Worm (Caenorhabditis elegans) whole organism, L1 larva: ENCODE data around the gene Y56A3A.30.

Experiments used
- C04F5.9 ChIP-seq: sonication (generic microtip); optimal IDR thresholded peaks from 2 replicates; lab custom pipeline; 2016; ENCODE audit warnings: missing genetic modification characterization, missing compliant biosample characterization
- blmp-1 ChIP-seq: fragments of 150-350 bp; optimal IDR thresholded peaks from 2 replicates; lab custom pipeline; 2014; ENCODE audit warnings: missing biosample characterization, missing genetic modification characterization
- ceh-8 ChIP-seq: fragments of 200-800 bp; sonication (Bioruptor generic); optimal IDR thresholded peaks from 2 replicates; lab custom pipeline; 2018; ENCODE audit warnings: mild to moderate bottlenecking, missing genetic modification characterization, moderate library complexity, missing compliant biosample characterization
- ceh-82 ChIP-seq, 3 experiments: fragments of 150-350 bp in 1 of 3; sonication (generic microtip) in 2 of 3; optimal IDR thresholded peaks; 2 replicates each; lab custom pipeline; 2014 to 2017; ENCODE audit warnings: missing biosample characterization in 3 of 3, missing genetic modification characterization in 3 of 3
- ceh-90 ChIP-seq: sonication (generic microtip); optimal IDR thresholded peaks from 2 replicates; lab custom pipeline; 2016; ENCODE audit warnings: missing genetic modification characterization, missing compliant biosample characterization
- ces-1 ChIP-seq: fragments of 150-350 bp; optimal IDR thresholded peaks from 2 replicates; lab custom pipeline; 2014; ENCODE audit warnings: missing biosample characterization, missing genetic modification reagents, missing genetic modification characterization
- dpl-1 ChIP-seq, 3 experiments: fragments of 150-350 bp in 2 of 3; sonication (generic microtip) in 1 of 3; optimal IDR thresholded peaks; 2 replicates each; lab custom pipeline; 2014 to 2017; ENCODE audit warnings: missing biosample characterization in 3 of 3, missing genetic modification characterization in 3 of 3, missing genetic modification reagents in 3 of 3
- efl-1 ChIP-seq, 4 experiments: fragments of 150-350 bp; optimal IDR thresholded peaks in 3 of 4; peaks in 1 of 4; 1 replicate in 1 of 4; 2 replicates in 3 of 4; lab custom pipeline; 2014; ENCODE audit warnings: missing biosample characterization in 2 of 4, missing genetic modification characterization in 2 of 4, missing genetic modification reagents in 2 of 4
- efl-3 ChIP-seq: fragments of 200-800 bp; sonication (Bioruptor generic); optimal IDR thresholded peaks from 2 replicates; lab custom pipeline; 2018; ENCODE audit warnings: mild to moderate bottlenecking, missing genetic modification characterization, missing compliant biosample characterization
- egl-27 ChIP-seq, 2 experiments: fragments of 150-350 bp in 1 of 2; sonication (generic microtip); optimal IDR thresholded peaks; 3 replicates each; lab custom pipeline; 2017 to 2018; ENCODE audit warnings: missing biosample characterization in 2 of 2, missing genetic modification characterization in 2 of 2, missing genetic modification reagents in 2 of 2
- elt-2 ChIP-seq: sonication (generic microtip); optimal IDR thresholded peaks from 2 replicates; lab custom pipeline; 2016; ENCODE audit warnings: missing genetic modification characterization, mild to moderate bottlenecking, inconsistent platforms, missing compliant biosample characterization, missing genetic modification reagents
- elt-3 ChIP-seq, 6 experiments: fragments of 150-350 bp in 1 of 6; sonication (generic microtip); optimal IDR thresholded peaks; 2 replicates each; lab custom pipeline; 2017 to 2018; ENCODE audit warnings: missing biosample characterization in 6 of 6, missing genetic modification characterization in 6 of 6, inconsistent platforms in 1 of 6
- fkh-10 ChIP-seq: sonication (generic microtip); optimal IDR thresholded peaks from 2 replicates; lab custom pipeline; 2017; ENCODE audit warnings: missing biosample characterization, missing genetic modification reagents, missing genetic modification characterization
- fkh-4 ChIP-seq: sonication (generic microtip); optimal IDR thresholded peaks from 2 replicates; lab custom pipeline; 2016; ENCODE audit warnings: missing compliant biosample characterization, missing genetic modification characterization, borderline replicate concordance
- fos-1 ChIP-seq: fragments of 150-350 bp; optimal IDR thresholded peaks from 2 replicates; lab custom pipeline; 2014; ENCODE audit warnings: missing biosample characterization, missing genetic modification characterization
- grh-1 ChIP-seq: fragments of 200-800 bp; sonication (Bioruptor generic); IDR thresholded peaks from 2 replicates; pipeline ENCODE4 v1.3.6; 2022; ENCODE audit warnings: missing genetic modification reagents, missing genetic modification characterization, missing compliant biosample characterization
- jun-1 ChIP-seq: fragments of 150-350 bp; optimal IDR thresholded peaks from 2 replicates; lab custom pipeline; 2014; ENCODE audit warnings: missing biosample characterization, missing genetic modification reagents, missing genetic modification characterization
- lin-14 ChIP-seq: fragments of 200-800 bp; sonication (Bioruptor generic); optimal IDR thresholded peaks from 2 replicates; lab custom pipeline; 2018; ENCODE audit warnings: mild to moderate bottlenecking, missing genetic modification characterization, moderate library complexity, missing compliant biosample characterization
- lin-35 ChIP-seq, 2 experiments: fragments of 150-350 bp; optimal IDR thresholded peaks; 2 replicates each; lab custom pipeline; 2014; ENCODE audit warnings: missing biosample characterization in 2 of 2, missing genetic modification characterization in 2 of 2, missing genetic modification reagents in 2 of 2
- lsy-2 ChIP-seq, 2 experiments: fragments of 150-350 bp; optimal IDR thresholded peaks; 2 replicates each; lab custom pipeline; 2014; ENCODE audit warnings: missing biosample characterization in 2 of 2, missing genetic modification characterization in 2 of 2
- mdl-1 ChIP-seq, 2 experiments: fragments of 150-350 bp; optimal IDR thresholded peaks; 2 replicates each; lab custom pipeline; 2014 to 2017; ENCODE audit warnings: missing biosample characterization in 2 of 2, missing genetic modification characterization in 2 of 2, inconsistent platforms in 1 of 2
- mef-2 ChIP-seq: fragments of 150-350 bp; optimal IDR thresholded peaks from 2 replicates; lab custom pipeline; 2014; ENCODE audit warnings: missing biosample characterization, missing genetic modification characterization
- nhr-11 ChIP-seq: fragments of 150-350 bp; optimal IDR thresholded peaks from 2 replicates; lab custom pipeline; 2014; ENCODE audit warnings: missing biosample characterization, missing genetic modification characterization
- nhr-12 ChIP-seq: sonication (generic microtip); optimal IDR thresholded peaks from 2 replicates; lab custom pipeline; 2017; ENCODE audit warnings: missing biosample characterization, missing genetic modification characterization
- nhr-20 ChIP-seq: sonication (generic microtip); optimal IDR thresholded peaks from 2 replicates; lab custom pipeline; 2016; ENCODE audit warnings: mild to moderate bottlenecking, missing genetic modification characterization, missing compliant biosample characterization
- nhr-237 ChIP-seq: fragments of 150-350 bp; optimal IDR thresholded peaks from 2 replicates; lab custom pipeline; 2014; ENCODE audit warnings: missing biosample characterization, missing genetic modification characterization
- nhr-71 ChIP-seq: sonication (generic microtip); optimal IDR thresholded peaks from 2 replicates; lab custom pipeline; 2016; ENCODE audit warnings: mild to moderate bottlenecking, missing genetic modification characterization, moderate library complexity, missing compliant biosample characterization
- nhr-85 ChIP-seq: sonication (generic microtip); peaks from one replicate; lab custom pipeline; 2016; ENCODE audit warnings: missing genetic modification characterization, inconsistent platforms, missing compliant biosample characterization
- pag-3 ChIP-seq: sonication (generic microtip); optimal IDR thresholded peaks from 2 replicates; lab custom pipeline; 2017; ENCODE audit warnings: missing genetic modification characterization, mild to moderate bottlenecking, missing compliant biosample characterization, antibody characterized with exemption, borderline replicate concordance; ENCODE audit not compliant: insufficient read depth
- pax-3 ChIP-seq: fragments of 200-800 bp; sonication (Bioruptor generic); optimal IDR thresholded peaks from 2 replicates; lab custom pipeline; 2018; ENCODE audit warnings: mild to moderate bottlenecking, missing genetic modification characterization, moderate library complexity, missing compliant biosample characterization
- pqm-1 ChIP-seq: sonication (generic microtip); optimal IDR thresholded peaks from 3 replicates; lab custom pipeline; 2017; ENCODE audit warnings: missing biosample characterization, missing genetic modification characterization
- rnt-1 ChIP-seq: sonication (generic microtip); optimal IDR thresholded peaks from 2 replicates; lab custom pipeline; 2016; ENCODE audit warnings: mild to moderate bottlenecking, missing genetic modification characterization, moderate library complexity, missing compliant biosample characterization
- skn-1 ChIP-seq: fragments of 150-350 bp; optimal IDR thresholded peaks from 2 replicates; lab custom pipeline; 2014; ENCODE audit warnings: missing biosample characterization, missing genetic modification characterization
- snu-23 ChIP-seq: sonication (generic microtip); optimal IDR thresholded peaks from 2 replicates; lab custom pipeline; 2016; ENCODE audit warnings: missing genetic modification characterization, missing compliant biosample characterization
- unc-130 ChIP-seq: fragments of 150-350 bp; optimal IDR thresholded peaks from 2 replicates; lab custom pipeline; 2017; ENCODE audit warnings: missing biosample characterization, missing genetic modification characterization, inconsistent platforms
- unc-30 ChIP-seq: sonication (generic microtip); optimal IDR thresholded peaks from 2 replicates; lab custom pipeline; 2017; ENCODE audit warnings: missing biosample characterization, missing genetic modification characterization
- unc-98 ChIP-seq: fragments of 200-800 bp; sonication (Bioruptor generic); IDR thresholded peaks from 2 replicates; pipeline ENCODE4 v1.3.6; 2022; ENCODE audit warnings: missing genetic modification characterization, missing compliant biosample characterization
- ztf-4 ChIP-seq: fragments of 150-350 bp; optimal IDR thresholded peaks from 2 replicates; lab custom pipeline; 2014; ENCODE audit warnings: missing biosample characterization, missing genetic modification characterization

Y56A3A.30 gene

DNA sequence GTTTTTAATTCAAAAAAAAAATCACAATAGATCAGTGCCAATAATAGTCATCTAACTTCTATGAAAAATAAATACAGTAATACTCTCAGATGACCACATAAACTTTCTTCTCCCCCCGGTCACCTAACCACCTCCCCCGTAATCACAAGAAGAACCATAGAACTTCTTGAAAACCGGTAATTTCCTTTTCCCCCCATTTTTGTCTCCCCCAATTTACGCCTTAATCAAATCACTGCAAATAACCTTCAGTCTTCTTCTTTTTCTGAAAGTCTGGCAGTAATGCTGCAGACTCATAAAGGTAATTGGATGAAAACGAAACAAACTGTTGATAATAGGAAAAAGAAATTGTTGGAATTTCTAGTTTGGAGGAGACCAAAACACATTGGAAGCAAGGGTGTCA lies 35.6 kb upstream of the Y56A3A.30 start (continued):
- TF ChIP-seq pax-3 (no peak), lin-35 (GFP tag; optimal IDR thresholded peaks at IDR 0.05; lab: Kevin White, UChicago) (peak in 1 of 2 experiments; percentile 38), jun-1 (tag; lab: Kevin White, UChicago) (no peak), blmp-1 (tag; lab: Kevin White, UChicago) (peak; percentile 64), unc-30 (tag; lab: Kevin White, UChicago) (no peak), fkh-10 (GFP tag; lab: Kevin White, UChicago) (no peak), lsy-2 (tag; optimal IDR thresholded peaks at IDR 0.05; lab: Kevin White, UChicago) (peak in 1 of 2 experiments; percentile 55), nhr-20 (tag; lab: Kevin White, UChicago) (peak; percentile 28), nhr-71 (tag; lab: Kevin White, UChicago) (peak; percentile 26), nhr-85 (tag; lab: Kevin White, UChicago) (peak; percentile 78), ceh-8 (no peak), pqm-1 (tag; lab: Kevin White, UChicago) (no peak), fkh-4 (no peak), fos-1 (no peak), ceh-90 (tag; lab: Kevin White, UChicago) (no peak), grh-1 (GFP tag; lab: Robert Waterston, UW) (peak; percentile 65), elt-2 (tag; lab: Kevin White, UChicago) (no peak)

DNA sequence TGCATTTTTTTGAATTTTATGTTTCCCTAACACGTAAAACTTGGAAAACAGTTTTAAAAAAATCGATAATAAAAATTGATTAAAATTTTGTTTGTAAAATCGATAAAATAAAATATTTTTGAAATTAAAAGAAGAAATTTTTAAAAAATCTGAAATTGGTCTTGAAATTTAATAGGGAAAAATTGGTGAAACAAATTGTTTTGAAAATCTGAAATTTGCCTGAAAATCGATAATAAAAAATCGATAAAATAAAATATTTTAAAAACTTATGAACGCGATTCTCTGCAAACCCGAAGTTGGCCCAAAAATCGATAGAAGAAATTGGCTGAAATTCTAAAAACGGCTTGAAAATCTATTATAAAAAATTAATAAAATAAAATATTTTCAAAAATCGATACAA lies 34.9 kb upstream of the Y56A3A.30 start:
- TF ChIP-seq efl-1 (optimal IDR thresholded peaks at IDR 0.05; lab: Kevin White, UChicago) = no peak
- TF ChIP-seq efl-1 (GFP tag; optimal IDR thresholded peaks at IDR 0.05 in 1 of 2; lab: Kevin White, UChicago) = peak in 1 of 2 experiments; percentile 7
- TF ChIP-seq mdl-1 (tag; optimal IDR thresholded peaks at IDR 0.05; lab: Kevin White, UChicago) = no peak
- TF ChIP-seq rnt-1 (tag; lab: Kevin White, UChicago) = no peak
- no peak for TF ChIP-seq ceh-82 (tag; optimal IDR thresholded peaks at IDR 0.05; lab: Kevin White, UChicago)
- no peak for TF ChIP-seq dpl-1 (GFP tag; optimal IDR thresholded peaks at IDR 0.05; lab: Kevin White, UChicago)
- TF ChIP-seq unc-98 (GFP tag; lab: Robert Waterston, UW) = no peak

DNA sequence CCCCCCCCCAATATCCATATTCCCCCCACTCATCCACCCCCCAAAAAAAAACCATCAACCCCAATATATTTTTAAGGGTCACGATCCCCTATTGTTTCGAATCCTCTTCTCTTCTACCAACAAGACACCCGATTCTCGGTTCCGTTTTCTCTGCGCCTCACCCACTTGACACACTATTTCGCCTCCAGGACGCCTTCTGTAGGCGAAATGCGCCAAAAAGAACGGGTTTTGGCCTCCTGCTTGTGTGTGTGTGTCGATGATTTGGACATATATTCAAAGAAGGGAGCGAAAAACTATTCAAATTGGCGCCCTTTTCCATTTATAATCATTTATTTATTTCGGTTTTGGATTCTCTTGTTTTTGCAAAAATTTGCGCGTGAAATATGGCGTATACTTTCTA lies 34.2 kb upstream of the Y56A3A.30 start:
- no peak for TF ChIP-seq nhr-237 (tag; lab: Kevin White, UChicago)
- peak; percentile 58 for TF ChIP-seq grh-1 (GFP tag; lab: Robert Waterston, UW)
- no peak for TF ChIP-seq pqm-1 (tag; lab: Kevin White, UChicago)
- TF ChIP-seq mdl-1 (tag; optimal IDR thresholded peaks at IDR 0.05; lab: Kevin White, UChicago) = no peak
- TF ChIP-seq efl-1 (optimal IDR thresholded peaks at IDR 0.05; lab: Kevin White, UChicago) = no peak
- peak in 1 of 2 experiments; percentile 60 for TF ChIP-seq efl-1 (GFP tag; optimal IDR thresholded peaks at IDR 0.05 in 1 of 2; lab: Kevin White, UChicago)
- TF ChIP-seq lin-14 (GFP tag; lab: Kevin White, UChicago) = peak; percentile 55
- no peak for TF ChIP-seq nhr-20 (tag; lab: Kevin White, UChicago)
- no peak for TF ChIP-seq elt-3 (tag; optimal IDR thresholded peaks at IDR 0.05; lab: Kevin White, UChicago)
- TF ChIP-seq efl-3 (GFP tag; lab: Kevin White, UChicago) = no peak
- TF ChIP-seq ces-1 (GFP tag; lab: Kevin White, UChicago) = no peak
- peak in 1 of 2 experiments; percentile 9 for TF ChIP-seq lin-35 (GFP tag; optimal IDR thresholded peaks at IDR 0.05; lab: Kevin White, UChicago)
- TF ChIP-seq mef-2 (tag; lab: Kevin White, UChicago) = no peak
- no peak for TF ChIP-seq pag-3 (tag; lab: Kevin White, UChicago)
- no peak for TF ChIP-seq unc-130 (tag; lab: Kevin White, UChicago)
- TF ChIP-seq ztf-4 (tag; lab: Kevin White, UChicago) = no peak
- TF ChIP-seq snu-23 = peak; percentile 20
- TF ChIP-seq egl-27 (tag; optimal IDR thresholded peaks at IDR 0.05; lab: Kevin White, UChicago) = no peak
- TF ChIP-seq nhr-85 (tag; lab: Kevin White, UChicago) = peak; percentile 85
- no peak for TF ChIP-seq nhr-11 (tag; lab: Kevin White, UChicago)
- TF ChIP-seq nhr-71 (tag; lab: Kevin White, UChicago) = peak; percentile 13
- TF ChIP-seq skn-1 (tag; lab: Kevin White, UChicago) = peak; percentile 4
- no peak for TF ChIP-seq fos-1
- no peak for TF ChIP-seq C04F5.9 (tag; lab: Kevin White, UChicago)
- peak in 1 of 3 experiments; percentile 13 for TF ChIP-seq dpl-1 (GFP tag; optimal IDR thresholded peaks at IDR 0.05; lab: Kevin White, UChicago)
- TF ChIP-seq blmp-1 (tag; lab: Kevin White, UChicago) = peak; percentile 39
- no peak for TF ChIP-seq nhr-12 (tag; lab: Kevin White, UChicago)
